Worm (Caenorhabditis elegans) whole organism, L4/young adult: ENCODE results near the gene str-209.

Experiments
- W03F9.2 ChIP-seq: fragments of 150-350 bp; optimal IDR thresholded peaks from 2 replicates; lab custom pipeline; 2014; ENCODE audit warnings: missing biosample characterization, missing genetic modification characterization
- dao-5 ChIP-seq: sonication (generic microtip); optimal IDR thresholded peaks from 2 replicates; lab custom pipeline; 2016; ENCODE audit warnings: missing genotype, missing genetic modification characterization, moderate library complexity, missing compliant biosample characterization
- him-1 ChIP-seq: sonication (generic microtip); optimal IDR thresholded peaks from 2 replicates; lab custom pipeline; 2016; ENCODE audit warnings: missing genotype, missing genetic modification reagents, missing genetic modification characterization, missing compliant biosample characterization

DNA sequence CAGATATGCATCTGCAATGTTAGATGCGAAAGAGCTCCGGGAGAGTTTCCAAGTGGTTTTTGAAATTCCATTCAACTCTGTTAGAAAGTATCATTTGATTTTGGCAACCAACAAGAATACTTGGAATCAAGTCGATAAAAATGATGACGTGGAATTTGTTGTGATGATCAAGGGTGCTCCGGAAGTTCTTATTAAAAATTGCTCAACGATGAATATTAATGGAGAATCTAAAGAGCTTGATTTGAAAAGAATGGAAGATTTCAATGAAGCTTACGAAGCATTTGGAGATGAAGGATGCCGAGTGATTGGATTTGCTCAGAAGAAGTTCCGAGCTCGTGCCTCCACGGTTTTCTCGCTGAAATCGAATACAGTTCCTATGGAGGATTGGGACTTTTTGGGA, 11.4 kb upstream of the str-209 start:
- no peak for TF ChIP-seq dao-5 (tag; lab: Kevin White, UChicago)
- no peak for TF ChIP-seq W03F9.2 (tag; lab: Kevin White, UChicago)
- no peak for TF ChIP-seq him-1 (tag; lab: Kevin White, UChicago)
